Fruit fly (Drosophila melanogaster): Measurements from ENCODE around the gene CG11345.

The CG11345 gene

dm6 chr3L:4411951-4412350 lies 46.0 kb downstream of the CG11345 start:
- TF ChIP-seq CG30020 (tag; optimal IDR thresholded peaks at IDR 0.05) (no peak), sd (tag; optimal IDR thresholded peaks at IDR 0.05) (peak; percentile 53), ewg (GFP tag; optimal IDR thresholded peaks at IDR 0.05) (no peak), CG18599 (GFP tag; optimal IDR thresholded peaks at IDR 0.05) (no peak), schlank (tag; optimal IDR thresholded peaks at IDR 0.05) (no peak), Hr78 (GFP tag; optimal IDR thresholded peaks at IDR 0.05) (no peak), CG31388 (GFP tag; optimal IDR thresholded peaks at IDR 0.05) (no peak), tgo (GFP tag; IDR thresholded peaks at IDR 0.05) (no peak), hbn (GFP tag; IDR thresholded peaks at IDR 0.05; ENCODE audit: partially characterized antibody) (no peak), chm (GFP tag; IDR thresholded peaks at IDR 0.05) (no peak), danr (GFP tag; IDR thresholded peaks at IDR 0.05) (no peak), hb (GFP tag; IDR thresholded peaks at IDR 0.05; ENCODE audit: partially characterized antibody) (no peak), gem (tag; optimal IDR thresholded peaks at IDR 0.05) (no peak), CG2129 (GFP tag; IDR thresholded peaks at IDR 0.05; ENCODE audit: partially characterized antibody) (no peak), sens (GFP tag) (peak; percentile 73), ci (GFP tag; IDR thresholded peaks at IDR 0.05) (no peak), MBD-R2 (GFP tag; IDR thresholded peaks at IDR 0.05) (no peak), salm (tag; optimal IDR thresholded peaks at IDR 0.05) (no peak), pita (GFP tag; optimal IDR thresholded peaks at IDR 0.05) (no peak), Bteb2 (GFP tag; optimal IDR thresholded peaks at IDR 0.05) (no peak), wek (GFP tag; optimal IDR thresholded peaks at IDR 0.05) (no peak), CG12391 (tag; optimal IDR thresholded peaks at IDR 0.05) (no peak), cwo (GFP tag; optimal IDR thresholded peaks at IDR 0.05) (peak; percentile 48), tin (GFP tag; optimal IDR thresholded peaks at IDR 0.05) (no peak), CG2116 (GFP tag; optimal IDR thresholded peaks at IDR 0.05) (no peak), CG16779 (GFP tag; IDR thresholded peaks at IDR 0.05) (no peak), CG13287 (GFP tag; IDR thresholded peaks at IDR 0.05; ENCODE audit: partially characterized antibody) (0 out of 2 replicates have a peak, but pooled peaks have one; percentile 18), CG11398 (GFP tag; optimal IDR thresholded peaks at IDR 0.05) (no peak), CG15479 (GFP tag; optimal IDR thresholded peaks at IDR 0.05) (no peak), sqz (GFP tag; optimal IDR thresholded peaks at IDR 0.05) (peak; percentile 12), Vsx1 (GFP tag; optimal IDR thresholded peaks at IDR 0.05) (no peak), pfk (GFP tag; optimal IDR thresholded peaks at IDR 0.05) (no peak), CG31441 (GFP tag; IDR thresholded peaks at IDR 0.05) (no peak), CG10959 (GFP tag; IDR thresholded peaks at IDR 0.05) (no peak), CG6272 (GFP tag; IDR thresholded peaks at IDR 0.05) (no peak), vnd (GFP tag; IDR thresholded peaks at IDR 0.05; ENCODE audit: partially characterized antibody) (no peak), CG10543 (GFP tag; optimal IDR thresholded peaks at IDR 0.05) (peak; percentile 40), CG10147 (GFP tag; optimal IDR thresholded peaks at IDR 0.05) (no peak), CG9215 (GFP tag; IDR thresholded peaks at IDR 0.05) (no peak), grn (GFP tag; optimal IDR thresholded peaks at IDR 0.05) (no peak), shn (GFP tag; optimal IDR thresholded peaks at IDR 0.05) (no peak), emc (GFP tag; optimal IDR thresholded peaks at IDR 0.05) (no peak), pb (GFP tag; optimal IDR thresholded peaks at IDR 0.05) (no peak), CG4360 (GFP tag; IDR thresholded peaks at IDR 0.05) (no peak), cato (GFP tag; optimal IDR thresholded peaks at IDR 0.05; ENCODE audit: borderline replicate concordance) (no peak), Hsf (GFP tag; optimal IDR thresholded peaks at IDR 0.05) (no peak), Dip2 (GFP tag; IDR thresholded peaks at IDR 0.05) (no peak), CG13624 (GFP tag; optimal IDR thresholded peaks at IDR 0.05) (no peak), eve (GFP tag; optimal IDR thresholded peaks at IDR 0.05) (peak in 1 of 2 experiments; percentile 43), ash1 (GFP tag; optimal IDR thresholded peaks at IDR 0.05) (no peak), H15 (GFP tag; IDR thresholded peaks at IDR 0.05) (no peak)
